Worm (Caenorhabditis elegans): Measurements from ENCODE around the gene zip-1.

The zip-1 gene

ce11 chrIII:12335400-12335994 lies 2.0 kb downstream of the zip-1 start (continued):
- peak; percentile 92 for TF ChIP-seq nhr-25 (tag; optimal IDR thresholded peaks at IDR 0.05)
- TF ChIP-seq ztf-4 (tag; optimal IDR thresholded peaks at IDR 0.05) = no peak
- no peak for TF ChIP-seq unc-62 (GFP tag; optimal IDR thresholded peaks at IDR 0.05)
- TF ChIP-seq fkh-10 (GFP tag; optimal IDR thresholded peaks at IDR 0.05) = no peak
- no peak for TF ChIP-seq nhr-76 (tag; optimal IDR thresholded peaks at IDR 0.05)
- TF ChIP-seq nfya-1 (tag; optimal IDR thresholded peaks at IDR 0.05; ENCODE audit: insufficient read depth) = peak; percentile 89
- TF ChIP-seq nhr-23 (tag; optimal IDR thresholded peaks at IDR 0.05) = peak; percentile 47
- no peak for TF ChIP-seq egl-27 (tag; optimal IDR thresholded peaks at IDR 0.05)
- no peak for TF ChIP-seq nhr-11 (tag; optimal IDR thresholded peaks at IDR 0.05)
- no peak for TF ChIP-seq zag-1 (tag; optimal IDR thresholded peaks at IDR 0.05)
- no peak for TF ChIP-seq tbx-2 (tag; optimal IDR thresholded peaks at IDR 0.05)
- TF ChIP-seq fos-1 (tag; optimal IDR thresholded peaks at IDR 0.05) = no peak
- peak; percentile 72 for TF ChIP-seq elt-2 (tag; optimal IDR thresholded peaks at IDR 0.05)
- TF ChIP-seq pqm-1 (tag; optimal IDR thresholded peaks at IDR 0.05) = peak; percentile 57
- no peak for TF ChIP-seq fkh-2 (tag; optimal IDR thresholded peaks at IDR 0.05)
- TF ChIP-seq ama-1 (optimal IDR thresholded peaks at IDR 0.05) = no peak
- peak; percentile 12 for TF ChIP-seq egl-5 (tag; optimal IDR thresholded peaks at IDR 0.05)
- TF ChIP-seq lsy-12 (tag; optimal IDR thresholded peaks at IDR 0.05) = no peak
- no peak for TF ChIP-seq daf-12 (tag; optimal IDR thresholded peaks at IDR 0.05)
- TF ChIP-seq nhr-28 (tag; optimal IDR thresholded peaks at IDR 0.05) = no peak
- TF ChIP-seq sea-2 (GFP tag; optimal IDR thresholded peaks at IDR 0.05) = no peak

DNA sequence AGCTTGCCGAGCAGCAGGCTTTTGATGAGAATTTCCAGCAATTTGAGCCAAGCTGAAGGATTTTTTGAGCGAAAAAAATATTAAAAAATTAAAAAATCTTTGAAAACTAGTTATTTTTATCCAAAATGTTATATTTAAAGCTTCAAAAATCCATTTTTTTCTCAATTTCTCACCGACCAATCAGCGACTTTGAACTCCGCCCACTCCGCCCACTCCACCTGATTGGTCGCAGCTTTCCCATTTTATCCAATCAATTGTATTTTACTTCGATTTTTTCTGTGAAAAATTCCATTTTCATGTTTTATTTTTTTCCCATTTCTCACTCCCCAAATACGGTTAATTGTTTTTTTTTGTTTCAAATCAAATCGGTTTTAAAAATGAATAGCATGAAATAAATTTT lies 11.4 kb downstream of the zip-1 start:
- TF ChIP-seq ceh-16 (tag; optimal IDR thresholded peaks at IDR 0.05) (no peak), elt-1 (tag; optimal IDR thresholded peaks at IDR 0.05) (no peak), fos-1 (tag; optimal IDR thresholded peaks at IDR 0.05) (no peak), nfya-1 (tag; optimal IDR thresholded peaks at IDR 0.05; ENCODE audit: insufficient read depth) (peak; percentile 100), nhr-11 (tag; optimal IDR thresholded peaks at IDR 0.05) (no peak), pha-4 (tag; optimal IDR thresholded peaks at IDR 0.05) (no peak)

DNA sequence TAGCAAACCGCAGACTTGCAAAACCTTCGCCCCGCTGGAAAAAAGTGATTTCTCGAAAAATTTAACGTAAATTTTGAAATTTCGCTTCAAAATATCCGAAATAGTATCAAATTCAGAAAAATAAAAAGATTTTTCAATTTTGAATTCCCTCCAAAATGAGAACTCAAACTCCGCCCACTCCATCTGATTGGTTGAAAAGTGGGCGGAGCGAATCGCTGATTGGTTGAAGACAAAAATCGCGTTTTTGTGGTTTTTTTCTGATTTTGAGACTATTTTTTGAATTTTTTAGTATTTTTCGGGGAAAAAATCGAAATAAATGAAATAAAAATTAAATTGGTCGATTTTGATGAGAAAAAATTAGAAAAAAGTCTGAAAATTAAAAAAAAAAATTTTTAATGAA lies 15.5 kb downstream of the zip-1 start:
- TF ChIP-seq nfya-1 (tag; optimal IDR thresholded peaks at IDR 0.05; ENCODE audit: insufficient read depth) = peak; percentile 87
- no peak for TF ChIP-seq R02D3.7 (tag; optimal IDR thresholded peaks at IDR 0.05)

DNA sequence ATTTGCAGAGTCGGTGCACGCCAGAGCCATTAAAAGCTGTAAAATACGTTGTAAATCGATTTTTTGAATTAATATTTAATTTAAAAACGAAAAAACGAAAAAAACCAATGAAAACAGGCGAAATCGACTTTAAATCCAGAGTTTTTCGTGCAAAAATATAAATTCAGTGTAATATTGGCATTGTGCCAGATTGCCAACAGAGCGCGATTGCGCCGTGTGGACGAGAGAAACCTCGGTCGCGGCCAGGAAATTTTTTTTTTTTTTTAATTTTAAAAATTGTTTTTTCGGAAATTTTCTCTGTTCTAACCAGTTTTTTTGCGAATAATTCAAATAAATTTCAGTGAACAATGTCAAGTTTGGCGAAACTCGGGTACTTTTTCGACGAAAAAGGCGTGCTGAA lies 17.8 kb downstream of the zip-1 start, which contains the start of the genes pph-4.1 and Y75B8A.31:
Gene pph-4.1, minus strand, starts transcription at position 36 of the 400 bp plus-strand sequence.
Gene Y75B8A.31, plus strand, starts transcription at position 342 of the 400 bp plus-strand sequence.
- TF ChIP-seq pha-4 (tag; optimal IDR thresholded peaks at IDR 0.05) (peak; percentile 94), elt-1 (tag; optimal IDR thresholded peaks at IDR 0.05) (peak; percentile 50), pqm-1 (tag; optimal IDR thresholded peaks at IDR 0.05) (peak; percentile 45), daf-12 (tag; optimal IDR thresholded peaks at IDR 0.05) (no peak), lsy-12 (tag; optimal IDR thresholded peaks at IDR 0.05) (peak; percentile 14), snpc-4 (tag; optimal IDR thresholded peaks at IDR 0.05) (peak; percentile 89), nhr-25 (tag; optimal IDR thresholded peaks at IDR 0.05) (peak; percentile 53), skn-1 (tag; optimal IDR thresholded peaks at IDR 0.05) (peak; percentile 43), nhr-23 (tag; optimal IDR thresholded peaks at IDR 0.05) (peak; percentile 93), mml-1 (tag; optimal IDR thresholded peaks at IDR 0.05) (no peak), R02D3.7 (tag; optimal IDR thresholded peaks at IDR 0.05) (peak; percentile 58), jun-1 (tag; optimal IDR thresholded peaks at IDR 0.05) (peak; percentile 33), elt-3 (tag; optimal IDR thresholded peaks at IDR 0.05) (no peak), lin-39 (tag; optimal IDR thresholded peaks at IDR 0.05) (peak; percentile 13), fkh-10 (GFP tag; optimal IDR thresholded peaks at IDR 0.05) (no peak), ceh-28 (tag; optimal IDR thresholded peaks at IDR 0.05) (peak; percentile 68), nhr-43 (tag; optimal IDR thresholded peaks at IDR 0.05; ENCODE audit: poor library complexity, severe bottlenecking) (peak; percentile 91), eor-1 (tag; optimal IDR thresholded peaks at IDR 0.05) (no peak), lin-15B (tag; optimal IDR thresholded peaks at IDR 0.05) (peak; percentile 98), elt-2 (tag; optimal IDR thresholded peaks at IDR 0.05) (peak; percentile 54), nhr-77 (tag; optimal IDR thresholded peaks at IDR 0.05) (peak; percentile 21), hmg-11 (tag; optimal IDR thresholded peaks at IDR 0.05) (peak; percentile 72), ZK546.5 (tag; optimal IDR thresholded peaks at IDR 0.05) (no peak), nhr-28 (tag; optimal IDR thresholded peaks at IDR 0.05) (no peak), tbx-2 (tag; optimal IDR thresholded peaks at IDR 0.05) (peak; percentile 4), egl-5 (tag; optimal IDR thresholded peaks at IDR 0.05) (no peak), nfya-1 (tag; optimal IDR thresholded peaks at IDR 0.05; ENCODE audit: insufficient read depth) (peak; percentile 93)
